Fruit fly (Drosophila melanogaster): ENCODE data around the gene CG15892.

Gene CG15892

DNA sequence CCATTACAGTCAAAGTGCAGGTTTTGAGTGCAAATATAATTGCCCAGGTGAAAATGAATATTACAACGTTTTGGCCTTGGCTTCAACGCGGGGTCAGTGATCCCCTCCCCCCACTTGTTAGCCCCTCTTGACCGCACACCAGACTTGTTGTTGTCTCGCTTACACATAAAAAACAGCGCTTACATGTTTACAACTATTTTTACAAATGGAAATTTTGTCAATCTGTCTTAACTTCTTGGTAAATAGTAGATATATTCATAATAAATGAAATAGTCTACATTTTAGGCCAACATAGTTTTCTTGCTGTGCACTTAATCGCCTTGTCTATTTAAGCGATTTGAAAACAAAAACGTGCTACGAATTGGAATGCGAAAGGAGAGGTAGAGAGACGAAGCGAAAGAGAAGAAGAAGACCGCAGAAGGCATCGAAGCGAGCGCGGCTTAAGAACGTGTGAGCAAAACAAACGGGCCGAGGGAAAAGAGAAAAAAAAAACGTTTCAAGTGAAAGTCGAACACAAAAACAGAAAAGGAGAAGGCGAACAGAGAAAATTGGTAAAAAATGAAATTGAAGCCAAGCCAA, 45.9 kb upstream of the CG15892 start (continued):
- no peak for TF ChIP-seq slou (GFP tag; optimal IDR thresholded peaks at IDR 0.05)
- no peak for TF ChIP-seq CG11560 (tag; IDR thresholded peaks at IDR 0.05)
- TF ChIP-seq crol (GFP tag; IDR thresholded peaks at IDR 0.05): peak; percentile 44
- TF ChIP-seq az2 (GFP tag; optimal IDR thresholded peaks at IDR 0.05): peak; percentile 2

dm6 chrX:6338738-6339614, 44.8 kb upstream of the CG15892 start:
- no peak for TF ChIP-seq nerfin-2 (GFP tag; IDR thresholded peaks at IDR 0.05; ENCODE audit: partially characterized antibody)
- TF ChIP-seq CG10366 (GFP tag; IDR thresholded peaks at IDR 0.05): peak; percentile 19; the same call in 1 of the 2 replicates
- peak; percentile 1 for TF ChIP-seq CG8944 (GFP tag; optimal IDR thresholded peaks at IDR 0.05)
- no peak for TF ChIP-seq chn (GFP tag; optimal IDR thresholded peaks at IDR 0.05)
- TF ChIP-seq eve (GFP tag; optimal IDR thresholded peaks at IDR 0.05): peak in 1 of 2 experiments; percentile 66
- no peak for TF ChIP-seq sr (GFP tag; IDR thresholded peaks at IDR 0.05)
- TF ChIP-seq Sry-β (GFP tag; optimal IDR thresholded peaks at IDR 0.05): no peak
- TF ChIP-seq CG30403 (GFP tag; optimal IDR thresholded peaks at IDR 0.05): peak; percentile 45
- peak; percentile 45 for TF ChIP-seq CG11504 (tag; optimal IDR thresholded peaks at IDR 0.05)
- TF ChIP-seq Dbx (GFP tag; IDR thresholded peaks at IDR 0.05): no peak
- no peak for TF ChIP-seq fd64A (GFP tag; optimal IDR thresholded peaks at IDR 0.05)
- no peak for TF ChIP-seq CG11398 (GFP tag; optimal IDR thresholded peaks at IDR 0.05)
- TF ChIP-seq fd3F (GFP tag; optimal IDR thresholded peaks at IDR 0.05): no peak
- TF ChIP-seq lmd (GFP tag; IDR thresholded peaks at IDR 0.05): peak; percentile 18; the same call in 1 of the 2 replicates
- peak; percentile 38 for TF ChIP-seq Xbp1 (GFP tag; optimal IDR thresholded peaks at IDR 0.05)
- TF ChIP-seq caup (GFP tag; optimal IDR thresholded peaks at IDR 0.05; ENCODE audit: severe bottlenecking): no peak
- no peak for TF ChIP-seq amos (GFP tag; IDR thresholded peaks at IDR 0.05; ENCODE audit: partially characterized antibody)
- peak; percentile 2 for TF ChIP-seq lilli (GFP tag; optimal IDR thresholded peaks at IDR 0.05)
- TF ChIP-seq slbo (GFP tag; IDR thresholded peaks at IDR 0.05): peak; percentile 55
- no peak for TF ChIP-seq CG13287 (GFP tag; IDR thresholded peaks at IDR 0.05; ENCODE audit: partially characterized antibody)
- no peak for TF ChIP-seq CG2202 (tag; optimal IDR thresholded peaks at IDR 0.05)
- TF ChIP-seq en (GFP tag; optimal IDR thresholded peaks at IDR 0.05): no peak
- TF ChIP-seq CG31365 (tag; optimal IDR thresholded peaks at IDR 0.05): no peak
- peak; percentile 41 for TF ChIP-seq CG2678 (tag; optimal IDR thresholded peaks at IDR 0.05)
- no peak for TF ChIP-seq Ravus (GFP tag; IDR thresholded peaks at IDR 0.05)
- TF ChIP-seq dysf (GFP tag; IDR thresholded peaks at IDR 0.05): 0 out of 3 replicates have a peak, but pooled peaks have one; percentile 46
- TF ChIP-seq abd-A (tag; optimal IDR thresholded peaks at IDR 0.05): peak; percentile 18
- peak; percentile 17 for TF ChIP-seq org-1 (GFP tag; optimal IDR thresholded peaks at IDR 0.05)
- peak; percentile 19 for TF ChIP-seq CG9437 (GFP tag; optimal IDR thresholded peaks at IDR 0.05)
- no peak for TF ChIP-seq Bgb (GFP tag; IDR thresholded peaks at IDR 0.05; ENCODE audit: partially characterized antibody)
- TF ChIP-seq Fer3 (tag; optimal IDR thresholded peaks at IDR 0.05): no peak
- TF ChIP-seq ssp (GFP tag; IDR thresholded peaks at IDR 0.05): no peak
- TF ChIP-seq CG6175 (GFP tag; IDR thresholded peaks at IDR 0.05): no peak
- peak; percentile 4 for TF ChIP-seq grau (tag; optimal IDR thresholded peaks at IDR 0.05)
- TF ChIP-seq Gug (GFP tag; IDR thresholded peaks at IDR 0.05): peak; percentile 56; the same call in 2 of the 4 replicates
- TF ChIP-seq repo (GFP tag; optimal IDR thresholded peaks at IDR 0.05): no peak
- TF ChIP-seq CHES-1-like (GFP tag; optimal IDR thresholded peaks at IDR 0.05): no peak
- TF ChIP-seq kah (GFP tag; optimal IDR thresholded peaks at IDR 0.05): no peak
- TF ChIP-seq CG5245 (GFP tag; optimal IDR thresholded peaks at IDR 0.05): no peak
- TF ChIP-seq CG13424 (tag; optimal IDR thresholded peaks at IDR 0.05): peak; percentile 21
- peak; percentile 34 for TF ChIP-seq gem (tag; optimal IDR thresholded peaks at IDR 0.05)
- no peak for TF ChIP-seq CG11093 (GFP tag; IDR thresholded peaks at IDR 0.05)
- TF ChIP-seq Dfd (GFP tag; optimal IDR thresholded peaks at IDR 0.05): no peak
